Worm (Caenorhabditis elegans): ENCODE data around the gene Y71H2AM.29.

DNA sequence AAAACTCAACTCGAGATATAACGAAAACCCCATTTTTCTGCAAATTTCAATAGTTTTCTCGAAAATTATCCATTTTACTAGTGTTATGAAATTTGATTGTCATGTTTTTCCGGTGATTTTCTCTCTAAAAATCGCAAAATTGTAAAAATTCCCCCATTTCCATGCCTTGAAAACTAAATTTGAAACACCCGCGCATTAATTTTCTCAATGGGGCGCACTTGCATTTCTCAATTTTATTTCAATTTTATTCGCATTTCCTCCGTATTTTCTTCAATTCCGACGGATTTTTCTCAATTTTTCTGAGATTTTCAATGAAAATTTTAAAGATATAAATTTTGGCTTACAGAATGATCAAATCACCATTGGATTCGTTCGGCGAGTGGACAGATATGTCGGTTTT, 27.5 kb upstream of the Y71H2AM.29 start, which contains the start of gene Y71H2AM.3:
- TF ChIP-seq flt-1 (GFP tag; IDR thresholded peaks at IDR 0.05) (no peak), med-1 (GFP tag; optimal IDR thresholded peaks at IDR 0.05; ENCODE audit: insufficient read depth) (no peak), ztf-23 (GFP tag; IDR thresholded peaks at IDR 0.05) (no peak), ztf-29 (GFP tag; IDR thresholded peaks at IDR 0.05) (no peak), klf-2 (GFP tag; conservative IDR thresholded peaks at IDR 0.05) (no peak), tab-1 (GFP tag; IDR thresholded peaks at IDR 0.05) (no peak)
